Fruit fly (Drosophila melanogaster) whole organism, embryonic: Measurements from ENCODE around the gene CG14036.

Experiments
- Abd-B ChIP-seq: fragments of 200-800 bp; sonication (Bioruptor generic); optimal IDR thresholded peaks from 2 replicates; lab custom pipeline; 2018; ENCODE audit warnings: missing biosample characterization, mild to moderate bottlenecking, missing genetic modification characterization, moderate library complexity
- CG12659 ChIP-seq: fragments of 200-800 bp; sonication (Bioruptor generic); optimal IDR thresholded peaks from 3 replicates; lab custom pipeline; 2017; ENCODE audit warnings: mild to moderate bottlenecking, missing biosample characterization, missing genetic modification reagents, missing genetic modification characterization
- CG1602 ChIP-seq: fragments of 200-800 bp; sonication (Bioruptor generic); optimal IDR thresholded peaks from 3 replicates; lab custom pipeline; 2016; ENCODE audit warnings: missing biosample characterization, missing genetic modification characterization
- CG43689 ChIP-seq: fragments of 200-800 bp; sonication (Bioruptor generic); IDR thresholded peaks from 2 replicates; pipeline ENCODE4 v1.3.6; 2022; ENCODE audit warnings: missing biosample characterization, missing genetic modification characterization
- CG5180 ChIP-seq: fragments of 200-800 bp; sonication (Bioruptor generic); optimal IDR thresholded peaks from 3 replicates; lab custom pipeline; 2017; ENCODE audit warnings: missing biosample characterization, missing genetic modification characterization, mild to moderate bottlenecking, moderate library complexity, missing genetic modification reagents
- CG5245 ChIP-seq: fragments of 200-800 bp; sonication (Bioruptor generic); optimal IDR thresholded peaks from 3 replicates; lab custom pipeline; 2016; ENCODE audit warnings: missing biosample characterization, missing genetic modification characterization
- CG5953 ChIP-seq: fragments of 200-800 bp; sonication (Bioruptor generic); IDR thresholded peaks from 2 replicates; pipeline ENCODE4 v1.3.6; 2022; ENCODE audit warnings: missing biosample characterization, missing genetic modification characterization
- CG6854 ChIP-seq: fragments of 200-800 bp; sonication (Bioruptor generic); optimal IDR thresholded peaks from 3 replicates; lab custom pipeline; 2017; ENCODE audit warnings: missing biosample characterization, mild to moderate bottlenecking, missing genetic modification characterization
- CG7839 ChIP-seq: fragments of 200-800 bp; sonication (Bioruptor generic); optimal IDR thresholded peaks from 3 replicates; lab custom pipeline; 2018; ENCODE audit warnings: missing biosample characterization, mild to moderate bottlenecking, missing genetic modification characterization, moderate library complexity
- CG9437 ChIP-seq: fragments of 200-800 bp; sonication (Bioruptor generic); optimal IDR thresholded peaks from 2 replicates; lab custom pipeline; 2018; ENCODE audit warnings: missing biosample characterization, mild to moderate bottlenecking, missing genetic modification characterization
- CG9932 ChIP-seq: fragments of 200-800 bp; sonication (Bioruptor generic); IDR thresholded peaks from 2 replicates; pipeline ENCODE4 v1.3.6; 2022; ENCODE audit warnings: missing biosample characterization, missing genetic modification characterization
- CoRest ChIP-seq: fragments of 200-800 bp; sonication (Bioruptor generic); optimal IDR thresholded peaks from 3 replicates; lab custom pipeline; 2018; ENCODE audit warnings: missing biosample characterization, mild to moderate bottlenecking, missing genetic modification characterization, moderate library complexity
- Dip2 ChIP-seq: fragments of 200-800 bp; sonication (Bioruptor generic); IDR thresholded peaks from 2 replicates; pipeline ENCODE4 v1.3.6; 2022; ENCODE audit warnings: missing biosample characterization, missing genetic modification characterization
- Eip74EF ChIP-seq, 2 experiments: fragments of 200-800 bp in 1 of 2; fragments of >200 bp in 1 of 2; sonication (Bioruptor generic) in 1 of 2; optimal IDR thresholded peaks; 2 replicates each; lab custom pipeline; 2017 to 2019; ENCODE audit warnings: missing biosample characterization in 2 of 2, missing genetic modification characterization in 2 of 2, mild to moderate bottlenecking in 1 of 2, moderate library complexity in 1 of 2
- Hand ChIP-seq: fragments of 200-800 bp; sonication (Bioruptor generic); optimal IDR thresholded peaks from 2 replicates; lab custom pipeline; 2017; ENCODE audit warnings: mild to moderate bottlenecking, missing biosample characterization, missing genetic modification reagents, missing genetic modification characterization
- Meics ChIP-seq: fragments of 200-800 bp; sonication (Bioruptor generic); optimal IDR thresholded peaks from 2 replicates; lab custom pipeline; 2017; ENCODE audit warnings: missing biosample characterization, mild to moderate bottlenecking, missing genetic modification characterization
- NC2β ChIP-seq: fragments of 200-800 bp; sonication (Bioruptor generic); optimal IDR thresholded peaks from 2 replicates; lab custom pipeline; 2016; ENCODE audit warnings: missing biosample characterization, missing genetic modification characterization
- NfI ChIP-seq: fragments of 200-800 bp; sonication (Bioruptor generic); optimal IDR thresholded peaks from 3 replicates; lab custom pipeline; 2018; ENCODE audit warnings: missing biosample characterization, mild to moderate bottlenecking, missing genetic modification characterization, moderate library complexity
- Oli ChIP-seq: fragments of 200-800 bp; sonication (Bioruptor generic); optimal IDR thresholded peaks from 2 replicates; lab custom pipeline; 2018; ENCODE audit warnings: missing biosample characterization, mild to moderate bottlenecking, missing genetic modification characterization, moderate library complexity
- Sox100B ChIP-seq: fragments of 200-800 bp; sonication (Bioruptor generic); optimal IDR thresholded peaks from 3 replicates; lab custom pipeline; 2018; ENCODE audit warnings: missing biosample characterization, mild to moderate bottlenecking, missing genetic modification characterization
- Trl ChIP-seq, 3 experiments: fragments of >200 bp in 2 of 3; fragments of 200-800 bp in 1 of 3; sonication (Bioruptor generic) in 1 of 3; optimal IDR thresholded peaks; 2 replicates in 1 of 3; 3 replicates in 2 of 3; lab custom pipeline; 2016 to 2017; ENCODE audit warnings: missing biosample characterization in 1 of 3, missing genetic modification characterization in 1 of 3
- YL-1 ChIP-seq: fragments of 200-800 bp; sonication (Bioruptor generic); optimal IDR thresholded peaks from 3 replicates; lab custom pipeline; 2017; ENCODE audit warnings: missing biosample characterization, mild to moderate bottlenecking, missing genetic modification characterization
- bcd ChIP-seq: fragments of 200-800 bp; sonication (Bioruptor generic); optimal IDR thresholded peaks from 2 replicates; lab custom pipeline; 2017; ENCODE audit warnings: missing biosample characterization, mild to moderate bottlenecking, missing genetic modification characterization
- bowl ChIP-seq: fragments of 200-800 bp; sonication (Bioruptor generic); IDR thresholded peaks from 2 replicates; pipeline ENCODE4 v1.3.6; 2022; ENCODE audit warnings: missing biosample characterization, missing genetic modification characterization
- cato ChIP-seq: fragments of 200-800 bp; sonication (Bioruptor generic); optimal IDR thresholded peaks from 2 replicates; lab custom pipeline; 2016; ENCODE audit warnings: missing biosample characterization, missing genetic modification characterization, borderline replicate concordance
- chinmo ChIP-seq: fragments of 200-800 bp; sonication (Bioruptor generic); IDR thresholded peaks from 4 replicates; pipeline ENCODE4 v1.3.6; 2022; ENCODE audit warnings: missing biosample characterization, missing genetic modification characterization; ENCODE audit not compliant: partially characterized antibody
- emc ChIP-seq: fragments of 200-800 bp; sonication (Bioruptor generic); optimal IDR thresholded peaks from 2 replicates; lab custom pipeline; 2016; ENCODE audit warnings: missing biosample characterization, missing genetic modification characterization
- fd3F ChIP-seq: fragments of 200-800 bp; sonication (Bioruptor generic); optimal IDR thresholded peaks from 2 replicates; lab custom pipeline; 2018; ENCODE audit warnings: missing biosample characterization, mild to moderate bottlenecking, missing genetic modification characterization, moderate library complexity
- fd96Cb ChIP-seq: fragments of 200-800 bp; sonication (Bioruptor generic); optimal IDR thresholded peaks from 2 replicates; lab custom pipeline; 2018; ENCODE audit warnings: missing biosample characterization, mild to moderate bottlenecking, missing genetic modification characterization, moderate library complexity
- gfzf ChIP-seq: fragments of 200-800 bp; sonication (Bioruptor generic); optimal IDR thresholded peaks from 2 replicates; lab custom pipeline; 2016; ENCODE audit warnings: missing biosample characterization, mild to moderate bottlenecking, missing genetic modification characterization, moderate library complexity
- gt ChIP-seq: fragments of 200-800 bp; sonication (Bioruptor generic); IDR thresholded peaks from 2 replicates; pipeline ENCODE4 v1.3.6; 2022; ENCODE audit warnings: missing biosample characterization, missing genetic modification characterization
- insv ChIP-seq, 2 experiments: fragments of 200-800 bp; sonication (Bioruptor generic); optimal IDR thresholded peaks; 3 replicates each; lab custom pipeline; 2016 to 2018; ENCODE audit warnings: missing biosample characterization in 2 of 2, missing genetic modification characterization in 2 of 2
- jing ChIP-seq: fragments of 200-800 bp; sonication (Bioruptor generic); optimal IDR thresholded peaks from 2 replicates; lab custom pipeline; 2018; ENCODE audit warnings: missing biosample characterization, mild to moderate bottlenecking, missing genetic modification characterization
- lmd ChIP-seq: fragments of 200-800 bp; sonication (Bioruptor generic); IDR thresholded peaks from 2 replicates; pipeline ENCODE4 v1.3.6; 2022; ENCODE audit warnings: missing biosample characterization, missing genetic modification characterization
- lola ChIP-seq, 3 experiments: fragments of >200 bp in 2 of 3; fragments of 200-800 bp in 1 of 3; sonication (Bioruptor generic) in 1 of 3; optimal IDR thresholded peaks; 2 replicates each; lab custom pipeline; 2017 to 2019; ENCODE audit warnings: missing biosample characterization in 3 of 3, missing genetic modification characterization in 3 of 3, mild to moderate bottlenecking in 1 of 3, moderate library complexity in 1 of 3
- lov ChIP-seq, 2 experiments: fragments of 200-800 bp in 1 of 2; fragments of >200 bp in 1 of 2; sonication (Bioruptor generic) in 1 of 2; IDR thresholded peaks in 1 of 2; optimal IDR thresholded peaks in 1 of 2; 2 replicates in 1 of 2; 3 replicates in 1 of 2; pipeline versions ENCODE4 v1.3.6 to Lab custom; 2017 to 2022; ENCODE audit warnings: missing biosample characterization in 1 of 2, missing genetic modification characterization in 1 of 2
- mld ChIP-seq: fragments of 200-800 bp; sonication (Bioruptor generic); IDR thresholded peaks from 3 replicates; pipeline ENCODE4 v1.3.6; 2022; ENCODE audit warnings: missing biosample characterization, missing genetic modification characterization; ENCODE audit not compliant: partially characterized antibody
- nerfin-1 ChIP-seq: fragments of 200-800 bp; sonication (Bioruptor generic); optimal IDR thresholded peaks from 3 replicates; lab custom pipeline; 2019; ENCODE audit warnings: missing biosample characterization, mild to moderate bottlenecking, missing genetic modification characterization, moderate library complexity
- odd ChIP-seq: fragments of 200-800 bp; sonication (Bioruptor generic); optimal IDR thresholded peaks from 2 replicates; lab custom pipeline; 2017; ENCODE audit warnings: missing biosample characterization, mild to moderate bottlenecking, missing genetic modification characterization
- pros ChIP-seq: fragments of 200-800 bp; sonication (Bioruptor generic); optimal IDR thresholded peaks from 3 replicates; lab custom pipeline; 2019; ENCODE audit warnings: missing biosample characterization, mild to moderate bottlenecking, missing genetic modification characterization, moderate library complexity
- repo ChIP-seq: fragments of 200-800 bp; sonication (Bioruptor generic); optimal IDR thresholded peaks from 2 replicates; lab custom pipeline; 2016; ENCODE audit warnings: missing biosample characterization, missing genetic modification characterization
- sna ChIP-seq: fragments of 200-800 bp; sonication (Bioruptor generic); IDR thresholded peaks from 2 replicates; pipeline ENCODE4 v1.3.6; 2022; ENCODE audit warnings: missing biosample characterization, missing genetic modification characterization; ENCODE audit not compliant: partially characterized antibody
- tin ChIP-seq: fragments of 200-800 bp; sonication (Bioruptor generic); optimal IDR thresholded peaks from 3 replicates; lab custom pipeline; 2016; ENCODE audit warnings: missing biosample characterization, missing genetic modification characterization
- usp ChIP-seq: fragments of >200 bp; optimal IDR thresholded peaks from 2 replicates; lab custom pipeline; 2017; ENCODE audit warnings: missing biosample characterization, missing genetic modification characterization
- vnd ChIP-seq: fragments of 200-800 bp; sonication (Bioruptor generic); IDR thresholded peaks from 3 replicates; pipeline ENCODE4 v1.3.6; 2022; ENCODE audit warnings: missing biosample characterization, missing genetic modification characterization; ENCODE audit not compliant: partially characterized antibody
- wdn ChIP-seq: fragments of 200-800 bp; sonication (Bioruptor generic); IDR thresholded peaks from 2 replicates; pipeline ENCODE4 v1.3.6; 2022; ENCODE audit warnings: missing biosample characterization, missing genetic modification characterization
- yki ChIP-seq: fragments of >200 bp; optimal IDR thresholded peaks from 3 replicates; lab custom pipeline; 2018

Gene CG14036

DNA sequence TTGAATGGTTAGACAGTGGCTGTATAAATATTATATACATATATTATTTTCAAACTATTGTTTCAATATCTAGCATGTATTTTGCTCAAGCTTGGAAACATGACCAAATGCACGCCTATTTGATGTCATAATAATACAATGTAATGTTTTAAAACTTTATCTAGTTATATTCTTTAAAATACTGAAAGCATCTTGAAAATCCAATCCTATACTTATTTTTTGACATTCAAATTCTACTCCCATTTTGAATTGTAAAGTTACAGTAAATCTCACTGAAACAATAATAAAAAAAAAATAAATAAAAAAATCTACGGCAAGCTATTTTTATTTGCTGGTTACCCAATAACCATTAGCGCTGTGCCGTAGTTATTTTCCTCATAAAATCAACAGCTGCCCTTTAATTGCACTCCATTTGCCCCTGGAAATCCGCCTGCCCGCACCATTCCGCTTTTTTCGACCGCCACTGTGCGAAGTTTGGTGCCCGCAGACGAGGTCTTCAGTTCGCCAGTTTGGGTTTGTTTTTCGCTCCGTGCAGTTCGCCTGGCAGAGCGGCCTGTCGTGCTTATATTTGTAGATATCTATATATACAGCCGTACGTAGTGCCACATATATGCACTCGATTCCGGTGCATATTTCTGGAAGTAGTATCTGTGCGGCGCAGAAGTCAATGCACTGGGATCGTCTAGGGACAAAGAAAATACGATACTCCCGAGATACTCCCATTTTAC, 9.8 kb downstream of the CG14036 start (continued):
- no peak for TF ChIP-seq Trl (optimal IDR thresholded peaks at IDR 0.05; lab: Kevin White, UChicago)
- TF ChIP-seq Trl (GFP tag; optimal IDR thresholded peaks at IDR 0.05; lab: Kevin White, UChicago), result no peak
- no peak for TF ChIP-seq vnd (GFP tag; lab: Robert Waterston, UW)
- peak; percentile 24 for TF ChIP-seq Abd-B (GFP tag; lab: Kevin White, UChicago)
- no peak for TF ChIP-seq Dip2 (GFP tag; lab: Robert Waterston, UW)
- peak in 1 of 3 experiments; percentile 41 for TF ChIP-seq lola (GFP tag; optimal IDR thresholded peaks at IDR 0.05; lab: Kevin White, UChicago)
- TF ChIP-seq nerfin-1 (tag; lab: Kevin White, UChicago), result no peak
- TF ChIP-seq YL-1 (GFP tag; lab: Kevin White, UChicago), result no peak
- peak; percentile 41 for TF ChIP-seq fd3F (GFP tag; lab: Kevin White, UChicago)
- TF ChIP-seq emc (GFP tag; lab: Kevin White, UChicago), result no peak
- no peak for TF ChIP-seq gfzf (GFP tag; lab: Kevin White, UChicago)
- peak in 1 of 2 experiments; percentile 55 for TF ChIP-seq Eip74EF (GFP tag; optimal IDR thresholded peaks at IDR 0.05; lab: Kevin White, UChicago)
- TF ChIP-seq CoRest (tag; lab: Kevin White, UChicago), result peak; percentile 49
- no peak for TF ChIP-seq usp (GFP tag; lab: Kevin White, UChicago)
- TF ChIP-seq jing (GFP tag; lab: Kevin White, UChicago), result no peak
- peak; percentile 62 for TF ChIP-seq bcd (GFP tag; lab: Kevin White, UChicago)
- no peak for TF ChIP-seq pros (GFP tag; lab: Kevin White, UChicago)
- peak; percentile 61 for TF ChIP-seq CG7839
- TF ChIP-seq repo (GFP tag; lab: Kevin White, UChicago), result peak; percentile 48
- TF ChIP-seq CG43689 (GFP tag; lab: Robert Waterston, UW), result no peak
- peak; percentile 61 for TF ChIP-seq fd96Cb (tag; lab: Kevin White, UChicago)
- TF ChIP-seq CG1602 (GFP tag; lab: Kevin White, UChicago), result peak; percentile 29
- TF ChIP-seq gt (GFP tag; lab: Robert Waterston, UW), result no peak
- TF ChIP-seq Meics (GFP tag; lab: Kevin White, UChicago), result peak; percentile 68
- TF ChIP-seq CG9932, result peak; percentile 51
- no peak for TF ChIP-seq chinmo (GFP tag; lab: Robert Waterston, UW)
- TF ChIP-seq tin (GFP tag; lab: Kevin White, UChicago), result peak; percentile 56
- 0 out of 2 replicates have a peak, but pooled peaks have one; percentile 45 for TF ChIP-seq bowl (GFP tag; lab: Robert Waterston, UW)
- no peak for TF ChIP-seq sna (GFP tag; lab: Robert Waterston, UW)
- peak; percentile 19 for TF ChIP-seq NfI (GFP tag; lab: Kevin White, UChicago)
- no peak for TF ChIP-seq lov (optimal IDR thresholded peaks at IDR 0.05; lab: Kevin White, UChicago)
- TF ChIP-seq lov (GFP tag; IDR thresholded peaks at IDR 0.05; lab: Robert Waterston, UW), result no peak
- no peak for TF ChIP-seq CG5245 (GFP tag; lab: Kevin White, UChicago)
- no peak for TF ChIP-seq NC2β (GFP tag; lab: Kevin White, UChicago)
- no peak for TF ChIP-seq yki (lab: Kevin White, UChicago)
- TF ChIP-seq Sox100B, result peak; percentile 78
- TF ChIP-seq CG9437 (GFP tag; lab: Kevin White, UChicago), result peak; percentile 74
- peak; percentile 66 for TF ChIP-seq Oli (tag; lab: Kevin White, UChicago)
- no peak for TF ChIP-seq cato (GFP tag; lab: Kevin White, UChicago)
- peak; percentile 56 for TF ChIP-seq odd (GFP tag; lab: Kevin White, UChicago)
- 0 out of 2 replicates have a peak, but pooled peaks have one; percentile 27 for TF ChIP-seq wdn (GFP tag; lab: Robert Waterston, UW)
- peak; percentile 65 for TF ChIP-seq CG12659 (GFP tag; lab: Kevin White, UChicago)
- no peak for TF ChIP-seq CG6854
- peak; percentile 26 for TF ChIP-seq CG5180 (GFP tag; lab: Kevin White, UChicago)
- TF ChIP-seq CG5953 (GFP tag; lab: Robert Waterston, UW), result peak; percentile 49; the same call in 1 of the 2 replicates
- peak; percentile 54; the same call in 1 of the 2 replicates for TF ChIP-seq lmd (GFP tag; lab: Robert Waterston, UW)
- TF ChIP-seq Hand, result no peak
- no peak for TF ChIP-seq insv (GFP tag; optimal IDR thresholded peaks at IDR 0.05; lab: Kevin White, UChicago)
- TF ChIP-seq mld (GFP tag; lab: Robert Waterston, UW), result no peak
